Fruit fly (Drosophila melanogaster) whole organism, embryonic: Measurements from ENCODE around the gene Nse4.

Experiments
- B-H1 ChIP-seq: fragments of 200-800 bp; sonication (Bioruptor generic); IDR thresholded peaks from 3 replicates; pipeline ENCODE4 v1.3.6; 2022; ENCODE audit warnings: missing biosample characterization, missing genetic modification characterization
- B-H2 ChIP-seq: fragments of 200-800 bp; sonication (Bioruptor generic); optimal IDR thresholded peaks from 2 replicates; lab custom pipeline; 2018; ENCODE audit warnings: missing biosample characterization, mild to moderate bottlenecking, missing genetic modification characterization
- CG11247 ChIP-seq: fragments of 200-800 bp; sonication (Bioruptor generic); IDR thresholded peaks from 2 replicates; pipeline ENCODE4 v1.3.6; 2022; ENCODE audit warnings: missing biosample characterization, missing genetic modification characterization
- CG11695 ChIP-seq: fragments of 200-800 bp; sonication (Bioruptor generic); IDR thresholded peaks from 3 replicates; pipeline ENCODE4 v1.3.6; 2022; ENCODE audit warnings: missing biosample characterization, missing genetic modification characterization
- CG12391 ChIP-seq: fragments of 200-800 bp; sonication (Bioruptor generic); optimal IDR thresholded peaks from 3 replicates; lab custom pipeline; 2018; ENCODE audit warnings: missing biosample characterization, mild to moderate bottlenecking, missing genetic modification characterization, moderate library complexity
- CG13775 ChIP-seq: fragments of 200-800 bp; sonication (Bioruptor generic); optimal IDR thresholded peaks from 3 replicates; lab custom pipeline; 2017; ENCODE audit warnings: missing biosample characterization, mild to moderate bottlenecking, missing genetic modification characterization
- CG14860 ChIP-seq: fragments of 200-800 bp; sonication (Bioruptor generic); IDR thresholded peaks from 3 replicates; pipeline ENCODE4 v1.3.6; 2022; ENCODE audit warnings: missing biosample characterization, missing genetic modification characterization; ENCODE audit not compliant: partially characterized antibody
- CG15479 ChIP-seq: fragments of 200-800 bp; sonication (Bioruptor generic); optimal IDR thresholded peaks from 3 replicates; lab custom pipeline; 2019; ENCODE audit warnings: missing biosample characterization, mild to moderate bottlenecking, missing genetic modification characterization, moderate library complexity
- CG16813 ChIP-seq: fragments of 200-800 bp; sonication (Bioruptor generic); IDR thresholded peaks from 3 replicates; pipeline ENCODE4 v1.3.6; 2022; ENCODE audit warnings: missing biosample characterization, missing genetic modification characterization; ENCODE audit not compliant: partially characterized antibody
- CG17361 ChIP-seq: fragments of 200-800 bp; sonication (Bioruptor generic); IDR thresholded peaks from 3 replicates; pipeline ENCODE4 v1.3.6; 2022; ENCODE audit warnings: missing biosample characterization, missing genetic modification characterization
- CG17912 ChIP-seq: fragments of 200-800 bp; sonication (Bioruptor generic); optimal IDR thresholded peaks from 2 replicates; lab custom pipeline; 2018; ENCODE audit warnings: missing biosample characterization, mild to moderate bottlenecking, missing genetic modification characterization
- CG18619 ChIP-seq: fragments of 200-800 bp; sonication (Bioruptor generic); optimal IDR thresholded peaks from 3 replicates; lab custom pipeline; 2017; ENCODE audit warnings: missing biosample characterization, mild to moderate bottlenecking, missing genetic modification characterization
- CG42726 ChIP-seq: fragments of 200-800 bp; sonication (Bioruptor generic); IDR thresholded peaks from 2 replicates; pipeline ENCODE4 v1.3.6; 2022; ENCODE audit warnings: missing biosample characterization, missing genetic modification characterization; ENCODE audit not compliant: partially characterized antibody
- CG4617 ChIP-seq: fragments of 200-800 bp; sonication (Bioruptor generic); optimal IDR thresholded peaks from 3 replicates; lab custom pipeline; 2016; ENCODE audit warnings: missing biosample characterization, missing genetic modification characterization, borderline replicate concordance
- CG6791 ChIP-seq: fragments of 200-800 bp; sonication (Bioruptor generic); IDR thresholded peaks from 3 replicates; pipeline ENCODE4 v1.3.6; 2022; ENCODE audit warnings: missing biosample characterization, missing genetic modification characterization; ENCODE audit not compliant: partially characterized antibody
- CG7928 ChIP-seq: fragments of 200-800 bp; sonication (Bioruptor generic); optimal IDR thresholded peaks from 2 replicates; lab custom pipeline; 2017; ENCODE audit warnings: missing biosample characterization, mild to moderate bottlenecking, missing genetic modification characterization
- CG9797 ChIP-seq: fragments of 200-800 bp; sonication (Bioruptor generic); optimal IDR thresholded peaks from 3 replicates; lab custom pipeline; 2018; ENCODE audit warnings: missing biosample characterization, mild to moderate bottlenecking, missing genetic modification characterization
- CG9876 ChIP-seq: fragments of 200-800 bp; sonication (Bioruptor generic); optimal IDR thresholded peaks from 2 replicates; lab custom pipeline; 2016; ENCODE audit warnings: missing biosample characterization, missing genetic modification characterization
- Dbx ChIP-seq: fragments of 200-800 bp; sonication (Bioruptor generic); IDR thresholded peaks from 3 replicates; pipeline ENCODE4 v1.3.6; 2022; ENCODE audit warnings: missing biosample characterization, missing genetic modification characterization
- ERR ChIP-seq: fragments of 200-800 bp; sonication (Bioruptor generic); optimal IDR thresholded peaks from 2 replicates; lab custom pipeline; 2016; ENCODE audit warnings: missing biosample characterization, missing genetic modification characterization
- H2.0 ChIP-seq: fragments of 200-800 bp; sonication (Bioruptor generic); IDR thresholded peaks from 2 replicates; pipeline ENCODE4 v1.3.6; 2022; ENCODE audit warnings: missing biosample characterization, missing genetic modification characterization
- HLH4C ChIP-seq: fragments of 200-800 bp; sonication (Bioruptor generic); IDR thresholded peaks from 3 replicates; pipeline ENCODE4 v1.3.6; 2022; ENCODE audit warnings: missing biosample characterization, missing genetic modification characterization; ENCODE audit not compliant: partially characterized antibody
- HLHmδ ChIP-seq: fragments of 200-800 bp; sonication (Bioruptor generic); optimal IDR thresholded peaks from 2 replicates; lab custom pipeline; 2018; ENCODE audit warnings: missing biosample characterization, mild to moderate bottlenecking, missing genetic modification characterization, moderate library complexity
- Hr39 ChIP-seq: fragments of >200 bp; optimal IDR thresholded peaks from 2 replicates; lab custom pipeline; 2017
- MESR4 ChIP-seq: fragments of 200-800 bp; sonication (Bioruptor generic); optimal IDR thresholded peaks from 2 replicates; lab custom pipeline; 2018; ENCODE audit warnings: missing biosample characterization, mild to moderate bottlenecking, missing genetic modification characterization, moderate library complexity
- MTF-1 ChIP-seq: fragments of 200-800 bp; sonication (Bioruptor generic); optimal IDR thresholded peaks from 2 replicates; lab custom pipeline; 2018; ENCODE audit warnings: missing biosample characterization, mild to moderate bottlenecking, missing genetic modification characterization, borderline replicate concordance
- Max ChIP-seq: fragments of 200-800 bp; sonication (Bioruptor generic); optimal IDR thresholded peaks from 2 replicates; lab custom pipeline; 2016; ENCODE audit warnings: missing biosample characterization, mild to moderate bottlenecking, missing genetic modification characterization
- Rfx ChIP-seq: fragments of 200-800 bp; sonication (Bioruptor generic); IDR thresholded peaks from 2 replicates; pipeline ENCODE4 v1.3.6; 2022; ENCODE audit warnings: missing biosample characterization, missing genetic modification characterization
- Sry-β ChIP-seq: fragments of 200-800 bp; sonication (Bioruptor generic); optimal IDR thresholded peaks from 2 replicates; lab custom pipeline; 2018; ENCODE audit warnings: missing biosample characterization, mild to moderate bottlenecking, missing genetic modification characterization, moderate library complexity
- Xbp1 ChIP-seq: fragments of 200-800 bp; sonication (Bioruptor generic); optimal IDR thresholded peaks from 3 replicates; lab custom pipeline; 2016; ENCODE audit warnings: missing biosample characterization, mild to moderate bottlenecking, missing genetic modification characterization
- ab ChIP-seq: fragments of 200-800 bp; sonication (Bioruptor generic); optimal IDR thresholded peaks from 2 replicates; lab custom pipeline; 2016; ENCODE audit warnings: missing biosample characterization, missing genetic modification characterization
- bsh ChIP-seq, 2 experiments: fragments of 200-800 bp; sonication (Bioruptor generic); optimal IDR thresholded peaks; 2 replicates each; lab custom pipeline; 2017 to 2018; ENCODE audit warnings: mild to moderate bottlenecking in 2 of 2, missing biosample characterization in 2 of 2, missing genetic modification characterization in 2 of 2, moderate library complexity in 1 of 2
- caup ChIP-seq: fragments of 200-800 bp; sonication (Bioruptor generic); optimal IDR thresholded peaks from 3 replicates; lab custom pipeline; 2017; ENCODE audit warnings: missing biosample characterization, mild to moderate bottlenecking, missing genetic modification characterization, moderate library complexity; ENCODE audit not compliant: severe bottlenecking
- crp ChIP-seq, 2 experiments: fragments of 200-800 bp; sonication (Bioruptor generic); optimal IDR thresholded peaks; 2 replicates in 1 of 2; 3 replicates in 1 of 2; lab custom pipeline; 2017; ENCODE audit warnings: missing biosample characterization in 2 of 2, missing genetic modification characterization in 2 of 2, mild to moderate bottlenecking in 1 of 2, moderate library complexity in 1 of 2
- dmrt99B ChIP-seq: fragments of 200-800 bp; sonication (Bioruptor generic); optimal IDR thresholded peaks from 2 replicates; lab custom pipeline; 2018; ENCODE audit warnings: missing biosample characterization, mild to moderate bottlenecking, missing genetic modification characterization, moderate library complexity
- ewg ChIP-seq: fragments of 200-800 bp; sonication (Bioruptor generic); optimal IDR thresholded peaks from 3 replicates; lab custom pipeline; 2017; ENCODE audit warnings: mild to moderate bottlenecking, missing biosample characterization, missing genetic modification reagents, missing genetic modification characterization
- gcm2 ChIP-seq: fragments of 200-800 bp; sonication (Bioruptor generic); optimal IDR thresholded peaks from 2 replicates; lab custom pipeline; 2016; ENCODE audit warnings: missing biosample characterization, missing genetic modification characterization
- gro ChIP-seq: fragments of 200-800 bp; sonication (Bioruptor generic); optimal IDR thresholded peaks from 2 replicates; lab custom pipeline; 2016; ENCODE audit warnings: missing biosample characterization, missing genetic modification characterization
- gsb ChIP-seq: fragments of 200-800 bp; sonication (Bioruptor generic); IDR thresholded peaks from 2 replicates; pipeline ENCODE4 v1.3.6; 2022; ENCODE audit warnings: missing biosample characterization, missing genetic modification characterization
- gt ChIP-seq: fragments of 200-800 bp; sonication (Bioruptor generic); IDR thresholded peaks from 2 replicates; pipeline ENCODE4 v1.3.6; 2022; ENCODE audit warnings: missing biosample characterization, missing genetic modification characterization
- kah ChIP-seq: fragments of 200-800 bp; sonication (Bioruptor generic); optimal IDR thresholded peaks from 2 replicates; lab custom pipeline; 2018; ENCODE audit warnings: missing biosample characterization, mild to moderate bottlenecking, missing genetic modification characterization
- otp ChIP-seq: fragments of 200-800 bp; sonication (Bioruptor generic); IDR thresholded peaks from 3 replicates; pipeline ENCODE4, ENCODE4 v1.3.6; 2022; ENCODE audit warnings: missing biosample characterization, missing genetic modification characterization
- pfk ChIP-seq: fragments of 200-800 bp; sonication (Bioruptor generic); optimal IDR thresholded peaks from 2 replicates; lab custom pipeline; 2018; ENCODE audit warnings: missing biosample characterization, mild to moderate bottlenecking, missing genetic modification characterization, moderate library complexity
- prd ChIP-seq, 3 experiments: fragments of >200 bp in 2 of 3; fragments of 200-800 bp in 1 of 3; sonication (Bioruptor generic) in 1 of 3; optimal IDR thresholded peaks in 2 of 3; IDR thresholded peaks in 1 of 3; 2 replicates in 2 of 3; 3 replicates in 1 of 3; pipeline versions ENCODE4 v1.3.6 to Lab custom; 2017 to 2022; ENCODE audit warnings: missing biosample characterization in 1 of 3, missing genetic modification characterization in 1 of 3
- pzg ChIP-seq: fragments of 200-800 bp; sonication (Bioruptor generic); optimal IDR thresholded peaks from 3 replicates; lab custom pipeline; 2018; ENCODE audit warnings: missing biosample characterization, mild to moderate bottlenecking, missing genetic modification characterization, moderate library complexity
- sisA ChIP-seq: fragments of 200-800 bp; sonication (Bioruptor generic); IDR thresholded peaks from 2 replicates; pipeline ENCODE4 v1.3.6; 2022; ENCODE audit warnings: missing biosample characterization, missing genetic modification characterization
- toy ChIP-seq: fragments of 200-800 bp; sonication (Bioruptor generic); IDR thresholded peaks from 2 replicates; pipeline ENCODE4 v1.3.6; 2022; ENCODE audit warnings: missing biosample characterization, missing genetic modification characterization
- zf30C ChIP-seq: fragments of 200-800 bp; sonication (Bioruptor generic); optimal IDR thresholded peaks from 3 replicates; lab custom pipeline; 2018; ENCODE audit warnings: missing biosample characterization, mild to moderate bottlenecking, missing genetic modification characterization

Nse4 gene

DNA sequence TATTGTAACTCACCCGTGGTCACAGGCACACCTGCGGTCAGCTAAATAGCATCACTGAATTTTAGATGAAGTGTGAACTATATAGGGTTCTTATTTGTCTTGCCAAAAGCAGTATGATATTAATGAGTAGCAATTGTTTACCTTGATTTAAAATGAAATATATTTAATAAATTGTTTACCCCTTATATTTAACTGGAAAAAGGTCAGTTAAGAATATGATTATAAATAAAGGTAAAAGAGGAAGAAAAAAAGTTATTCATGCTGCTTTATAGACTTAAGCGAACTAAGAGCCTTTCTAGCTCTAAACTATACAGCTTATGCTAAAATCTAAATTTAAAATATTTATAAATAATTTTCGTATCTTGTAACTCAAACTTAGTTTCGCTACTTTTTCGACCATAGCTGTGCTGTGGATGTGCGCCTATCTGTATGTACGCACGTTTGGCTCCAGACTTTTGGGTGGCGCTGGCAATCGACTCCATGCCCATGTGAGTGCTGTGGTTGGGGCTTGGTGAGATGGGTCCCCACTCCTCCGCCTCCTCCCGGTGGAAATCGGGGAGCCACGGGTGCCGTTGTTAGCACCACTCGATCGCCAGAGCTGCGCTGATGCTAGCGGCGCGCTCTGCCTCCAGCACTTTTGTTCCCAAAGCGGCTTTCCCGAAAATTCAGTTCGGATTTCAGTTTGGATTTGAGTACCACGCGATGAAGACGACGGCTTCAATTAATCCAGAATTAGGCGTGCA, 3.0 kb downstream of the Nse4 start, which contains the start of gene loh (continued):
- TF ChIP-seq Hr39 (lab: Kevin White, UChicago) (no peak), Dbx (GFP tag; lab: Robert Waterston, UW) (no peak), CG12391 (tag; lab: Kevin White, UChicago) (peak; percentile 64), CG11695 (GFP tag; lab: Robert Waterston, UW) (peak; percentile 49; the same call in 1 of the 3 replicates), zf30C (GFP tag; lab: Kevin White, UChicago) (no peak), HLHmδ (GFP tag; lab: Kevin White, UChicago) (no peak), caup (no peak), CG42726 (GFP tag; lab: Robert Waterston, UW) (no peak), prd (optimal IDR thresholded peaks at IDR 0.05; lab: Kevin White, UChicago) (no peak), prd (GFP tag; IDR thresholded peaks at IDR 0.05; lab: Robert Waterston, UW) (no peak), gcm2 (GFP tag; lab: Kevin White, UChicago) (no peak), CG9797 (no peak), CG17912 (GFP tag; lab: Kevin White, UChicago) (no peak), sisA (GFP tag; lab: Robert Waterston, UW) (no peak), ab (GFP tag; lab: Kevin White, UChicago) (no peak), crp (GFP tag; optimal IDR thresholded peaks at IDR 0.05; lab: Kevin White, UChicago) (no peak), pfk (GFP tag; lab: Kevin White, UChicago) (no peak), Xbp1 (GFP tag; lab: Kevin White, UChicago) (peak; percentile 46), gt (GFP tag; lab: Robert Waterston, UW) (no peak), bsh (GFP tag; optimal IDR thresholded peaks at IDR 0.05; lab: Kevin White, UChicago) (peak in 1 of 2 experiments; percentile 63), dmrt99B (tag; lab: Kevin White, UChicago) (peak; percentile 64), Sry-β (GFP tag; lab: Kevin White, UChicago) (peak; percentile 30), MTF-1 (no peak), H2.0 (GFP tag; lab: Robert Waterston, UW) (no peak), Rfx (GFP tag; lab: Robert Waterston, UW) (no peak; the same call in 1 of the 2 replicates), CG14860 (GFP tag; lab: Robert Waterston, UW) (no peak), HLH4C (no peak), pzg (GFP tag; lab: Kevin White, UChicago) (no peak), CG11247 (no peak), B-H1 (GFP tag; lab: Robert Waterston, UW) (no peak), B-H2 (GFP tag; lab: Kevin White, UChicago) (no peak), CG4617 (GFP tag; lab: Kevin White, UChicago) (no peak), CG13775 (peak; percentile 32), MESR4 (GFP tag; lab: Kevin White, UChicago) (no peak), gsb (no peak), CG17361 (peak; percentile 90), ERR (GFP tag; lab: Kevin White, UChicago) (no peak), gro (GFP tag; lab: Kevin White, UChicago) (no peak), Max (GFP tag; lab: Kevin White, UChicago) (peak; percentile 45), CG15479 (GFP tag; lab: Kevin White, UChicago) (no peak), CG6791 (GFP tag; lab: Robert Waterston, UW) (no peak), kah (GFP tag; lab: Kevin White, UChicago) (peak; percentile 35), otp (no peak), CG16813 (GFP tag; lab: Robert Waterston, UW) (no peak), CG18619 (peak; percentile 41), CG7928 (GFP tag; lab: Kevin White, UChicago) (no peak), toy (GFP tag; lab: Robert Waterston, UW) (no peak), ewg (GFP tag; lab: Kevin White, UChicago) (peak; percentile 50), CG9876 (GFP tag; lab: Kevin White, UChicago) (no peak)
